Worm (Caenorhabditis elegans): ENCODE data around the gene K09G1.1.

- TF ChIP-seq snpc-4 (tag; optimal IDR thresholded peaks at IDR 0.05) = no peak
- TF ChIP-seq C34F6.9 (tag; optimal IDR thresholded peaks at IDR 0.05) = no peak
- TF ChIP-seq ceh-82 (tag; optimal IDR thresholded peaks at IDR 0.05) = no peak
- no peak for TF ChIP-seq elt-3 (tag; optimal IDR thresholded peaks at IDR 0.05)
- TF ChIP-seq egl-27 (tag; optimal IDR thresholded peaks at IDR 0.05) = no peak
- no peak for TF ChIP-seq nhr-12 (tag; optimal IDR thresholded peaks at IDR 0.05)
- TF ChIP-seq ztf-4 (tag; optimal IDR thresholded peaks at IDR 0.05) = no peak
- TF ChIP-seq Y55F3AM.14 (GFP tag; optimal IDR thresholded peaks at IDR 0.05) = no peak
- TF ChIP-seq zag-1 (tag; optimal IDR thresholded peaks at IDR 0.05) = no peak
- no peak for TF ChIP-seq aly-2 (tag; optimal IDR thresholded peaks at IDR 0.05)
- TF ChIP-seq ceh-16 (tag; optimal IDR thresholded peaks at IDR 0.05) = no peak
- TF ChIP-seq nhr-23 (tag; optimal IDR thresholded peaks at IDR 0.05) = no peak
- TF ChIP-seq skn-1 (tag; optimal IDR thresholded peaks at IDR 0.05) = no peak
Observed at ce11 chrV:9539638-9540037, 43.7 kb upstream of the K09G1.1 start, which contains the start of gene C50F4.12.

Measured in whole organism, L2 larva.